Fruit fly (Drosophila melanogaster) whole organism, embryonic: ENCODE data around the gene CG3104.

Experiments
- CG10321 ChIP-seq: fragments of 200-800 bp; sonication (Bioruptor generic); IDR thresholded peaks from 2 replicates; pipeline ENCODE4 v1.3.6; 2022; ENCODE audit warnings: missing biosample characterization, missing genetic modification characterization
- CG11247 ChIP-seq: fragments of 200-800 bp; sonication (Bioruptor generic); IDR thresholded peaks from 2 replicates; pipeline ENCODE4 v1.3.6; 2022; ENCODE audit warnings: missing biosample characterization, missing genetic modification characterization
- CG14014 ChIP-seq: fragments of 200-800 bp; sonication (Bioruptor generic); IDR thresholded peaks from 2 replicates; pipeline ENCODE4 v1.3.6; 2022; ENCODE audit warnings: missing biosample characterization, missing genetic modification characterization
- CG14965 ChIP-seq: fragments of 200-800 bp; sonication (Bioruptor generic); optimal IDR thresholded peaks from 2 replicates; lab custom pipeline; 2016; ENCODE audit warnings: missing biosample characterization, missing genetic modification characterization, borderline replicate concordance
- CG15011 ChIP-seq: fragments of 200-800 bp; sonication (Bioruptor generic); optimal IDR thresholded peaks from 3 replicates; lab custom pipeline; 2018; ENCODE audit warnings: missing biosample characterization, mild to moderate bottlenecking, missing genetic modification characterization
- CG18599 ChIP-seq: fragments of 200-800 bp; sonication (Bioruptor generic); optimal IDR thresholded peaks from 3 replicates; lab custom pipeline; 2017; ENCODE audit warnings: missing biosample characterization, missing genetic modification characterization, mild to moderate bottlenecking, moderate library complexity, missing genetic modification reagents
- CG2116 ChIP-seq: fragments of 200-800 bp; sonication (Bioruptor generic); optimal IDR thresholded peaks from 3 replicates; lab custom pipeline; 2018; ENCODE audit warnings: missing biosample characterization, mild to moderate bottlenecking, missing genetic modification characterization
- CG3726 ChIP-seq: fragments of 200-800 bp; sonication (Bioruptor generic); IDR thresholded peaks from 3 replicates; pipeline ENCODE4, ENCODE4 v1.3.6; 2022; ENCODE audit warnings: missing biosample characterization, missing genetic modification characterization
- CG42726 ChIP-seq: fragments of 200-800 bp; sonication (Bioruptor generic); IDR thresholded peaks from 2 replicates; pipeline ENCODE4 v1.3.6; 2022; ENCODE audit warnings: missing biosample characterization, missing genetic modification characterization; ENCODE audit not compliant: partially characterized antibody
- CG4404 ChIP-seq: fragments of 200-800 bp; sonication (Bioruptor generic); IDR thresholded peaks from 2 replicates; pipeline ENCODE4 v1.3.6; 2022; ENCODE audit warnings: missing biosample characterization, missing genetic modification characterization
- CG4617 ChIP-seq: fragments of 200-800 bp; sonication (Bioruptor generic); optimal IDR thresholded peaks from 3 replicates; lab custom pipeline; 2016; ENCODE audit warnings: missing biosample characterization, missing genetic modification characterization, borderline replicate concordance
- CG7987 ChIP-seq: fragments of 200-800 bp; sonication (Bioruptor generic); optimal IDR thresholded peaks from 2 replicates; lab custom pipeline; 2018; ENCODE audit warnings: missing biosample characterization, mild to moderate bottlenecking, missing genetic modification characterization, moderate library complexity
- CG8089 ChIP-seq: fragments of 200-800 bp; sonication (Bioruptor generic); optimal IDR thresholded peaks from 3 replicates; lab custom pipeline; 2016; ENCODE audit warnings: missing biosample characterization, missing genetic modification characterization
- CG8359 ChIP-seq: fragments of 200-800 bp; sonication (Bioruptor generic); optimal IDR thresholded peaks from 2 replicates; lab custom pipeline; 2017; ENCODE audit warnings: missing biosample characterization, mild to moderate bottlenecking, missing genetic modification characterization, borderline replicate concordance
- CG9876 ChIP-seq: fragments of 200-800 bp; sonication (Bioruptor generic); optimal IDR thresholded peaks from 2 replicates; lab custom pipeline; 2016; ENCODE audit warnings: missing biosample characterization, missing genetic modification characterization
- CrebB ChIP-seq: fragments of 200-800 bp; sonication (Bioruptor generic); optimal IDR thresholded peaks from 3 replicates; lab custom pipeline; 2018; ENCODE audit warnings: missing biosample characterization, mild to moderate bottlenecking, missing genetic modification characterization
- D ChIP-seq, 2 experiments: fragments of 200-800 bp in 1 of 2; fragments of >200 bp in 1 of 2; sonication (Bioruptor generic) in 1 of 2; optimal IDR thresholded peaks; 2 replicates in 1 of 2; 3 replicates in 1 of 2; lab custom pipeline; 2017; ENCODE audit warnings: mild to moderate bottlenecking in 1 of 2, missing biosample characterization in 1 of 2, missing genetic modification characterization in 1 of 2, missing genetic modification reagents in 1 of 2
- Dad ChIP-seq: fragments of 200-800 bp; sonication (Bioruptor generic); optimal IDR thresholded peaks from 3 replicates; lab custom pipeline; 2016; ENCODE audit warnings: missing biosample characterization, missing genetic modification characterization
- Dek ChIP-seq: fragments of 200-800 bp; sonication (Bioruptor generic); optimal IDR thresholded peaks from 3 replicates; lab custom pipeline; 2019; ENCODE audit warnings: missing biosample characterization, mild to moderate bottlenecking, missing genetic modification characterization, moderate library complexity
- Dip2 ChIP-seq: fragments of 200-800 bp; sonication (Bioruptor generic); IDR thresholded peaks from 2 replicates; pipeline ENCODE4 v1.3.6; 2022; ENCODE audit warnings: missing biosample characterization, missing genetic modification characterization
- Dip3 ChIP-seq: fragments of 200-800 bp; sonication (Bioruptor generic); optimal IDR thresholded peaks from 3 replicates; lab custom pipeline; 2016; ENCODE audit warnings: missing biosample characterization, missing genetic modification characterization
- E2f1 ChIP-seq: fragments of 200-800 bp; sonication (Bioruptor generic); IDR thresholded peaks from 2 replicates; pipeline ENCODE4 v1.3.6; 2022; ENCODE audit warnings: missing biosample characterization, missing genetic modification characterization
- H15 ChIP-seq: fragments of 200-800 bp; sonication (Bioruptor generic); IDR thresholded peaks from 3 replicates; pipeline ENCODE4 v1.3.6; 2022; ENCODE audit warnings: missing biosample characterization, missing genetic modification characterization
- HLH54F ChIP-seq: fragments of 200-800 bp; sonication (Bioruptor generic); optimal IDR thresholded peaks from 3 replicates; lab custom pipeline; 2016; ENCODE audit warnings: missing biosample characterization, missing genetic modification characterization
- Hmx ChIP-seq: fragments of 200-800 bp; sonication (Bioruptor generic); optimal IDR thresholded peaks from 2 replicates; lab custom pipeline; 2016; ENCODE audit warnings: missing biosample characterization, missing genetic modification characterization
- Jarid2 ChIP-seq: fragments of 200-800 bp; sonication (Bioruptor generic); optimal IDR thresholded peaks from 3 replicates; lab custom pipeline; 2017; ENCODE audit warnings: mild to moderate bottlenecking, missing biosample characterization, missing genetic modification reagents, missing genetic modification characterization
- Max ChIP-seq: fragments of 200-800 bp; sonication (Bioruptor generic); optimal IDR thresholded peaks from 2 replicates; lab custom pipeline; 2016; ENCODE audit warnings: missing biosample characterization, mild to moderate bottlenecking, missing genetic modification characterization
- Nf-YC ChIP-seq: fragments of 200-800 bp; optimal IDR thresholded peaks from 3 replicates; lab custom pipeline; 2019; ENCODE audit warnings: missing biosample characterization, mild to moderate bottlenecking, missing genetic modification characterization, moderate library complexity
- PHDP ChIP-seq: fragments of 200-800 bp; sonication (Bioruptor generic); optimal IDR thresholded peaks from 3 replicates; lab custom pipeline; 2018; ENCODE audit warnings: missing biosample characterization, mild to moderate bottlenecking, missing genetic modification characterization, moderate library complexity
- Ssrp ChIP-seq: fragments of 200-800 bp; sonication (Bioruptor generic); optimal IDR thresholded peaks from 2 replicates; lab custom pipeline; 2018; ENCODE audit warnings: missing biosample characterization, mild to moderate bottlenecking, missing genetic modification characterization, moderate library complexity
- Stat92E ChIP-seq, 3 experiments: fragments of >200 bp in 2 of 3; fragments of 200-800 bp in 1 of 3; sonication (Bioruptor generic) in 1 of 3; optimal IDR thresholded peaks; 2 replicates each; lab custom pipeline; 2017 to 2019; ENCODE audit warnings: missing biosample characterization in 3 of 3, missing genetic modification characterization in 3 of 3, mild to moderate bottlenecking in 1 of 3, moderate library complexity in 1 of 3
- bbx ChIP-seq: fragments of 200-800 bp; sonication (Bioruptor generic); IDR thresholded peaks from 2 replicates; pipeline ENCODE4 v1.3.6; 2022; ENCODE audit warnings: missing biosample characterization, missing genetic modification characterization; ENCODE audit not compliant: partially characterized antibody
- cato ChIP-seq: fragments of 200-800 bp; sonication (Bioruptor generic); optimal IDR thresholded peaks from 2 replicates; lab custom pipeline; 2016; ENCODE audit warnings: missing biosample characterization, missing genetic modification characterization, borderline replicate concordance
- chif ChIP-seq, 2 experiments: fragments of 200-800 bp; sonication (Bioruptor generic); optimal IDR thresholded peaks; 3 replicates each; lab custom pipeline; 2016; ENCODE audit warnings: missing biosample characterization in 2 of 2, missing genetic modification characterization in 2 of 2
- danr ChIP-seq: fragments of 200-800 bp; sonication (Bioruptor generic); IDR thresholded peaks from 2 replicates; pipeline ENCODE4 v1.3.6; 2022; ENCODE audit warnings: missing biosample characterization, missing genetic modification characterization
- fd3F ChIP-seq: fragments of 200-800 bp; sonication (Bioruptor generic); optimal IDR thresholded peaks from 2 replicates; lab custom pipeline; 2018; ENCODE audit warnings: missing biosample characterization, mild to moderate bottlenecking, missing genetic modification characterization, moderate library complexity
- gro ChIP-seq: fragments of 200-800 bp; sonication (Bioruptor generic); optimal IDR thresholded peaks from 2 replicates; lab custom pipeline; 2016; ENCODE audit warnings: missing biosample characterization, missing genetic modification characterization
- hth ChIP-seq: fragments of >200 bp; optimal IDR thresholded peaks from 2 replicates; lab custom pipeline; 2017; ENCODE audit warnings: inconsistent platforms
- jing ChIP-seq: fragments of 200-800 bp; sonication (Bioruptor generic); optimal IDR thresholded peaks from 2 replicates; lab custom pipeline; 2018; ENCODE audit warnings: missing biosample characterization, mild to moderate bottlenecking, missing genetic modification characterization
- maf-S ChIP-seq: fragments of 200-800 bp; sonication (Bioruptor generic); optimal IDR thresholded peaks from 2 replicates; lab custom pipeline; 2016; ENCODE audit warnings: missing biosample characterization, missing genetic modification characterization
- mam ChIP-seq: fragments of 200-800 bp; sonication (Bioruptor generic); optimal IDR thresholded peaks from 3 replicates; lab custom pipeline; 2016; ENCODE audit warnings: missing biosample characterization, missing genetic modification characterization
- nom ChIP-seq: fragments of 200-800 bp; sonication (Bioruptor generic); optimal IDR thresholded peaks from 2 replicates; lab custom pipeline; 2017; ENCODE audit warnings: missing biosample characterization, missing genetic modification characterization, mild to moderate bottlenecking, moderate library complexity, missing genetic modification reagents
- oc ChIP-seq: fragments of 200-800 bp; sonication (Bioruptor generic); optimal IDR thresholded peaks from 2 replicates; lab custom pipeline; 2018; ENCODE audit warnings: missing biosample characterization, mild to moderate bottlenecking, missing genetic modification characterization, moderate library complexity
- phol ChIP-seq: fragments of 200-800 bp; sonication (Bioruptor generic); optimal IDR thresholded peaks from 3 replicates; lab custom pipeline; 2018; ENCODE audit warnings: missing biosample characterization, mild to moderate bottlenecking, missing genetic modification characterization, moderate library complexity
- pzg ChIP-seq: fragments of 200-800 bp; sonication (Bioruptor generic); optimal IDR thresholded peaks from 3 replicates; lab custom pipeline; 2018; ENCODE audit warnings: missing biosample characterization, mild to moderate bottlenecking, missing genetic modification characterization, moderate library complexity
- slou ChIP-seq: fragments of 200-800 bp; sonication (Bioruptor generic); optimal IDR thresholded peaks from 3 replicates; lab custom pipeline; 2016; ENCODE audit warnings: missing biosample characterization, missing genetic modification characterization
- ssp ChIP-seq: fragments of 200-800 bp; sonication (Bioruptor generic); IDR thresholded peaks from 2 replicates; pipeline ENCODE4 v1.3.6; 2022; ENCODE audit warnings: missing biosample characterization, missing genetic modification characterization
- tin ChIP-seq: fragments of 200-800 bp; sonication (Bioruptor generic); optimal IDR thresholded peaks from 3 replicates; lab custom pipeline; 2016; ENCODE audit warnings: missing biosample characterization, missing genetic modification characterization
- tll ChIP-seq, 2 experiments: fragments of 200-800 bp in 1 of 2; fragments of >200 bp in 1 of 2; sonication (Bioruptor generic) in 1 of 2; optimal IDR thresholded peaks; 2 replicates each; lab custom pipeline; 2017 to 2019; ENCODE audit warnings: missing biosample characterization in 2 of 2, missing genetic modification characterization in 2 of 2, mild to moderate bottlenecking in 1 of 2, moderate library complexity in 1 of 2
- vfl ChIP-seq: fragments of 200-800 bp; sonication (Bioruptor generic); optimal IDR thresholded peaks from 2 replicates; lab custom pipeline; 2016; ENCODE audit warnings: missing biosample characterization, missing genetic modification characterization

Gene CG3104

dm6 chr2L:2905051-2905446 lies 49.5 kb upstream of the CG3104 start (continued):
- TF ChIP-seq Ssrp (tag; lab: Kevin White, UChicago): peak; percentile 43
- TF ChIP-seq tin: no peak
- TF ChIP-seq fd3F: no peak
- peak; percentile 55 for TF ChIP-seq E2f1
- TF ChIP-seq CG14014 (GFP tag; lab: Robert Waterston, UW): 0 out of 2 replicates have a peak, but pooled peaks have one; percentile 14
- no peak for TF ChIP-seq maf-S (GFP tag; lab: Kevin White, UChicago)
- TF ChIP-seq nom (GFP tag; lab: Kevin White, UChicago): peak; percentile 1
- peak; percentile 53 for TF ChIP-seq phol (tag; lab: Kevin White, UChicago)
- TF ChIP-seq CG8089 (GFP tag; lab: Kevin White, UChicago): no peak
- TF ChIP-seq cato (GFP tag; lab: Kevin White, UChicago): no peak
- no peak for TF ChIP-seq CG7987 (GFP tag; lab: Kevin White, UChicago)
- TF ChIP-seq jing (GFP tag; lab: Kevin White, UChicago): no peak
- TF ChIP-seq CG2116: peak; percentile 12
- no peak for TF ChIP-seq CG11247 (GFP tag; lab: Robert Waterston, UW)
- TF ChIP-seq ssp (GFP tag; lab: Robert Waterston, UW): peak; percentile 41
- TF ChIP-seq Dek: peak; percentile 21
- TF ChIP-seq CG4617 (GFP tag; lab: Kevin White, UChicago): no peak
- TF ChIP-seq mam (GFP tag; lab: Kevin White, UChicago): no peak
- TF ChIP-seq pzg (GFP tag; lab: Kevin White, UChicago): no peak
- no peak for TF ChIP-seq Hmx (GFP tag; lab: Kevin White, UChicago)
- TF ChIP-seq CG4404 (GFP tag; lab: Robert Waterston, UW): no peak
- TF ChIP-seq Stat92E (GFP tag; optimal IDR thresholded peaks at IDR 0.05; lab: Kevin White, UChicago): no peak
- no peak for TF ChIP-seq tll (GFP tag; optimal IDR thresholded peaks at IDR 0.05; lab: Kevin White, UChicago)
- no peak for TF ChIP-seq HLH54F (GFP tag; lab: Kevin White, UChicago)
- no peak for TF ChIP-seq hth (lab: Kevin White, UChicago)
- no peak for TF ChIP-seq CG18599
- TF ChIP-seq CG42726 (GFP tag; lab: Robert Waterston, UW): no peak
- TF ChIP-seq Dad (GFP tag; lab: Kevin White, UChicago): no peak
- TF ChIP-seq CG9876 (GFP tag; lab: Kevin White, UChicago): no peak
- no peak for TF ChIP-seq D (optimal IDR thresholded peaks at IDR 0.05; lab: Kevin White, UChicago)
- peak; percentile 21 for TF ChIP-seq D (GFP tag; optimal IDR thresholded peaks at IDR 0.05; lab: Kevin White, UChicago)
- no peak for TF ChIP-seq Nf-YC
- TF ChIP-seq CG3726: no peak
- TF ChIP-seq CG10321 (GFP tag; lab: Robert Waterston, UW): no peak
- no peak for TF ChIP-seq Dip2 (GFP tag; lab: Robert Waterston, UW)
- TF ChIP-seq vfl (GFP tag; lab: Kevin White, UChicago): no peak
- TF ChIP-seq danr: no peak
- TF ChIP-seq Dip3 (GFP tag; lab: Kevin White, UChicago): no peak
- peak; percentile 59 for TF ChIP-seq PHDP (tag; lab: Kevin White, UChicago)
- TF ChIP-seq CrebB (tag; lab: Kevin White, UChicago): no peak
- TF ChIP-seq gro (GFP tag; lab: Kevin White, UChicago): no peak
- TF ChIP-seq chif (GFP tag; optimal IDR thresholded peaks at IDR 0.05; lab: Kevin White, UChicago): no peak
- TF ChIP-seq H15: 0 out of 3 replicates have a peak, but pooled peaks have one; percentile 39
- peak; percentile 73 for TF ChIP-seq oc
- no peak for TF ChIP-seq bbx (GFP tag; lab: Robert Waterston, UW)
- no peak for TF ChIP-seq slou
- no peak for TF ChIP-seq CG8359 (GFP tag; lab: Kevin White, UChicago)
- TF ChIP-seq CG15011 (GFP tag; lab: Kevin White, UChicago): no peak
- TF ChIP-seq CG14965: no peak
- TF ChIP-seq Max (GFP tag; lab: Kevin White, UChicago): no peak
- TF ChIP-seq Jarid2 (GFP tag; lab: Kevin White, UChicago): no peak
